Fruit fly (Drosophila melanogaster): Measurements from ENCODE around the gene PTPMT1.

PTPMT1 gene

dm6 chr3R:23757912-23758607 is at the start of gene PTPMT1, which contains the start of gene Hrd3:
Gene PTPMT1, plus strand, starts transcription at chr3R:23758339.
Gene Hrd3, minus strand, starts transcription at chr3R:23758557.
- TF ChIP-seq noc (tag; optimal IDR thresholded peaks at IDR 0.05): peak; percentile 99

- no peak for TF ChIP-seq noc (tag; optimal IDR thresholded peaks at IDR 0.05)
Measured at dm6 chr3R:23709508-23710208, 48.5 kb upstream of the PTPMT1 start, which contains the start of gene CG10301. Gene CG10301, plus strand, starts transcription at chr3R:23710158.

dm6 chr3R:23711195-23711594 is 46.9 kb upstream of the PTPMT1 start, which contains the start of gene CG10300:
Gene CG10300, plus strand, starts transcription at chr3R:23711527.
- TF ChIP-seq noc (tag; optimal IDR thresholded peaks at IDR 0.05): no peak

dm6 chr3R:23713901-23714300 is 44.2 kb upstream of the PTPMT1 start:
- TF ChIP-seq noc (tag; optimal IDR thresholded peaks at IDR 0.05): no peak

dm6 chr3R:23714852-23715251 is 43.3 kb upstream of the PTPMT1 start:
- peak; percentile 42 for TF ChIP-seq noc (tag; optimal IDR thresholded peaks at IDR 0.05)

dm6 chr3R:23718297-23718941 is 39.7 kb upstream of the PTPMT1 start, which contains the start of gene nau:
Gene nau, minus strand, starts transcription at chr3R:23718357.
- no peak for TF ChIP-seq noc (tag; optimal IDR thresholded peaks at IDR 0.05)

- TF ChIP-seq noc (tag; optimal IDR thresholded peaks at IDR 0.05): no peak
Measured at dm6 chr3R:23721525-23721924, 36.6 kb upstream of the PTPMT1 start, which contains the start of gene CG10232. Gene CG10232, minus strand, starts transcription at chr3R:23721625.

- peak; percentile 44 for TF ChIP-seq noc (tag; optimal IDR thresholded peaks at IDR 0.05)
Measured at dm6 chr3R:23721936-23722335, 36.2 kb upstream of the PTPMT1 start.

dm6 chr3R:23722680-23723372 is 35.3 kb upstream of the PTPMT1 start, which contains the start of gene CG10365:
Gene CG10365, plus strand, starts transcription at chr3R:23723331.
- peak; percentile 89 for TF ChIP-seq noc (tag; optimal IDR thresholded peaks at IDR 0.05)

- TF ChIP-seq noc (tag; optimal IDR thresholded peaks at IDR 0.05): no peak
Measured at dm6 chr3R:23723381-23724034, 34.6 kb upstream of the PTPMT1 start.

- peak; percentile 90 for TF ChIP-seq noc (tag; optimal IDR thresholded peaks at IDR 0.05)
Measured at dm6 chr3R:23724843-23725506, 33.2 kb upstream of the PTPMT1 start.

- peak; percentile 61 for TF ChIP-seq noc (tag; optimal IDR thresholded peaks at IDR 0.05)
Measured at dm6 chr3R:23725711-23726349, 32.3 kb upstream of the PTPMT1 start.

dm6 chr3R:23726740-23727139 is 31.4 kb upstream of the PTPMT1 start:
- peak; percentile 98 for TF ChIP-seq noc (tag; optimal IDR thresholded peaks at IDR 0.05)

- peak; percentile 69 for TF ChIP-seq noc (tag; optimal IDR thresholded peaks at IDR 0.05)
Measured at dm6 chr3R:23727657-23728056, 30.5 kb upstream of the PTPMT1 start.

Measured in whole organism, larva.